Worm (Caenorhabditis elegans): ENCODE measurements around the gene unc-61.

ce11 chrV:14729343-14729742 lies 4.7 kb downstream of the unc-61 start, which contains the start of gene oig-3:
- TF ChIP-seq ama-1 (optimal IDR thresholded peaks at IDR 0.05) = no peak
- no peak for TF ChIP-seq B0310.2 (tag; optimal IDR thresholded peaks at IDR 0.05)
- no peak for TF ChIP-seq hmbx-1 (tag; optimal IDR thresholded peaks at IDR 0.05)
